Fruit fly (Drosophila melanogaster) Kc167 (cell line): ENCODE measurements around the gene Archease.

Experiments used
- Myc ChIP-seq: fragments of >200 bp; optimal IDR thresholded peaks from 2 replicates; lab custom pipeline; 2017; ENCODE audit warnings: missing external identifiers
- Sin3A ChIP-seq: fragments of >200 bp; optimal IDR thresholded peaks from 2 replicates; lab custom pipeline; 2018; ENCODE audit warnings: missing external identifiers
- h ChIP-seq: fragments of >200 bp; optimal IDR thresholded peaks from 3 replicates; lab custom pipeline; 2018; ENCODE audit warnings: missing external identifiers
- insv ChIP-seq: fragments of >200 bp; optimal IDR thresholded peaks from 3 replicates; lab custom pipeline; 2018; ENCODE audit warnings: missing external identifiers
- psq ChIP-seq: fragments of >200 bp; optimal IDR thresholded peaks from 2 replicates; lab custom pipeline; 2017; ENCODE audit warnings: missing external identifiers
- ttk ChIP-seq: sonication (Bioruptor generic); optimal IDR thresholded peaks from 2 replicates; lab custom pipeline; 2017; ENCODE audit warnings: missing external identifiers

Archease gene

dm6 chr3R:21630979-21631499 lies 31.7 kb downstream of the Archease start:
- TF ChIP-seq psq (lab: Kevin White, UChicago) (no peak), ttk (lab: Kevin White, UChicago) (no peak), h (lab: Kevin White, UChicago) (no peak), Sin3A (lab: Kevin White, UChicago) (no peak), Myc (lab: Kevin White, UChicago) (no peak)

dm6 chr3R:21630226-21630857 lies 32.4 kb downstream of the Archease start:
- TF ChIP-seq psq (lab: Kevin White, UChicago) (no peak), h (lab: Kevin White, UChicago) (no peak), ttk (lab: Kevin White, UChicago) (no peak), insv (no peak)

dm6 chr3R:21629373-21630145 lies 33.2 kb downstream of the Archease start:
- TF ChIP-seq psq (lab: Kevin White, UChicago) (no peak), Myc (lab: Kevin White, UChicago) (no peak), ttk (lab: Kevin White, UChicago) (no peak), h (lab: Kevin White, UChicago) (no peak), Sin3A (lab: Kevin White, UChicago) (no peak), insv (no peak)

dm6 chr3R:21628213-21628800 lies 34.5 kb downstream of the Archease start:
- TF ChIP-seq psq (lab: Kevin White, UChicago) (no peak), insv (no peak), Sin3A (lab: Kevin White, UChicago) (no peak), Myc (lab: Kevin White, UChicago) (no peak), ttk (lab: Kevin White, UChicago) (no peak), h (lab: Kevin White, UChicago) (no peak)

- TF ChIP-seq Myc (lab: Kevin White, UChicago) = no peak
- no peak for TF ChIP-seq Sin3A (lab: Kevin White, UChicago)
- no peak for TF ChIP-seq ttk (lab: Kevin White, UChicago)
- TF ChIP-seq insv = no peak
- TF ChIP-seq h (lab: Kevin White, UChicago) = no peak
- no peak for TF ChIP-seq psq (lab: Kevin White, UChicago)
These were observed 35.0 kb downstream of the Archease start for dm6 chr3R:21627752-21628151.

- no peak for TF ChIP-seq psq (lab: Kevin White, UChicago)
These were observed 36.5 kb downstream of the Archease start for dm6 chr3R:21626103-21626897.

- no peak for TF ChIP-seq ttk (lab: Kevin White, UChicago)
- no peak for TF ChIP-seq psq (lab: Kevin White, UChicago)
- TF ChIP-seq insv = no peak
- TF ChIP-seq h (lab: Kevin White, UChicago) = no peak
- no peak for TF ChIP-seq Myc (lab: Kevin White, UChicago)
- no peak for TF ChIP-seq Sin3A (lab: Kevin White, UChicago)
These were observed 38.3 kb downstream of the Archease start for dm6 chr3R:21624352-21624954.

dm6 chr3R:21621448-21621847 lies 41.3 kb downstream of the Archease start:
- no peak for TF ChIP-seq Sin3A (lab: Kevin White, UChicago)
- TF ChIP-seq ttk (lab: Kevin White, UChicago) = no peak
- TF ChIP-seq psq (lab: Kevin White, UChicago) = no peak
- TF ChIP-seq Myc (lab: Kevin White, UChicago) = no peak
- TF ChIP-seq insv = no peak
- TF ChIP-seq h (lab: Kevin White, UChicago) = no peak

dm6 chr3R:21619745-21620144 lies 43.0 kb downstream of the Archease start:
- TF ChIP-seq insv (no peak), psq (lab: Kevin White, UChicago) (no peak), ttk (lab: Kevin White, UChicago) (no peak), Sin3A (lab: Kevin White, UChicago) (no peak), h (lab: Kevin White, UChicago) (no peak), Myc (lab: Kevin White, UChicago) (no peak)

dm6 chr3R:21619117-21619650 lies 43.6 kb downstream of the Archease start, which contains the start of gene InR:
InR (minus strand) TSS chr3R:21619321.
- TF ChIP-seq Sin3A (lab: Kevin White, UChicago) = no peak
- TF ChIP-seq Myc (lab: Kevin White, UChicago) = no peak
- TF ChIP-seq insv = no peak
- TF ChIP-seq h (lab: Kevin White, UChicago) = no peak
- no peak for TF ChIP-seq psq (lab: Kevin White, UChicago)
- no peak for TF ChIP-seq ttk (lab: Kevin White, UChicago)
